Worm (Caenorhabditis elegans) whole organism, young adult: ENCODE data around the gene cdka-1.

ENCODE experiments used
- F10E7.11 ChIP-seq: sonication (generic microtip); optimal IDR thresholded peaks from 2 replicates; lab custom pipeline; 2017; ENCODE audit warnings: mild to moderate bottlenecking, missing genetic modification characterization, moderate library complexity, missing compliant biosample characterization
- F22D6.2 ChIP-seq: sonication (generic microtip); optimal IDR thresholded peaks from 2 replicates; lab custom pipeline; 2016; ENCODE audit warnings: mild to moderate bottlenecking, missing genetic modification characterization, missing compliant biosample characterization
- F23B12.7 ChIP-seq: sonication (generic microtip); optimal IDR thresholded peaks from 2 replicates; lab custom pipeline; 2017; ENCODE audit warnings: missing genetic modification characterization, mild to moderate bottlenecking, missing compliant biosample characterization, antibody characterized with exemption, moderate library complexity; ENCODE audit not compliant: insufficient read depth
- F33H1.4 ChIP-seq: fragments of 200-800 bp; sonication (Bioruptor generic); IDR thresholded peaks from 2 replicates; pipeline ENCODE4 v1.3.6; 2022; ENCODE audit warnings: missing genetic modification reagents, missing genetic modification characterization, missing compliant biosample characterization
- F52B5.7 ChIP-seq: sonication (generic microtip); optimal IDR thresholded peaks from 2 replicates; lab custom pipeline; 2016; ENCODE audit warnings: mild to moderate bottlenecking, missing genetic modification characterization, missing compliant biosample characterization
- Y53F4B.3 ChIP-seq: fragments of 200-800 bp; sonication (Bioruptor generic); IDR thresholded peaks from 2 replicates; pipeline ENCODE4 v1.3.6; 2022; ENCODE audit warnings: missing genetic modification reagents, missing genetic modification characterization, missing compliant biosample characterization
- Y56A3A.18 ChIP-seq: fragments of 200-800 bp; sonication (Bioruptor generic); IDR thresholded peaks from 2 replicates; pipeline ENCODE4 v1.3.6; 2022; ENCODE audit warnings: missing genetic modification reagents, missing genetic modification characterization, missing compliant biosample characterization
- Y79H2A.3 ChIP-seq: fragments of 200-800 bp; sonication (Bioruptor generic); conservative IDR thresholded peaks from 2 replicates; pipeline ENCODE4 v1.3.6; 2022; ENCODE audit warnings: missing genetic modification reagents, missing genetic modification characterization, missing compliant biosample characterization
- attf-5 ChIP-seq: fragments of 200-800 bp; sonication (Bioruptor generic); optimal IDR thresholded peaks from 2 replicates; lab custom pipeline; 2018; ENCODE audit warnings: mild to moderate bottlenecking, missing genetic modification characterization, missing compliant biosample characterization
- ceh-100 ChIP-seq: fragments of 200-800 bp; sonication (Bioruptor generic); IDR thresholded peaks from 2 replicates; pipeline ENCODE4 v1.3.6; 2022; ENCODE audit warnings: missing genetic modification reagents, missing genetic modification characterization, missing compliant biosample characterization
- ceh-79 ChIP-seq: sonication (generic microtip); optimal IDR thresholded peaks from 2 replicates; lab custom pipeline; 2017; ENCODE audit warnings: mild to moderate bottlenecking, missing genetic modification characterization, missing compliant biosample characterization
- ceh-91 ChIP-seq: fragments of 200-800 bp; sonication (Bioruptor generic); IDR thresholded peaks from 2 replicates; pipeline ENCODE4 v1.3.6; 2022; ENCODE audit warnings: missing genetic modification reagents, missing genetic modification characterization, missing compliant biosample characterization
- chd-7 ChIP-seq: sonication (generic microtip); optimal IDR thresholded peaks from 2 replicates; lab custom pipeline; 2016; ENCODE audit warnings: mild to moderate bottlenecking, missing genetic modification characterization, moderate library complexity, missing compliant biosample characterization
- die-1 ChIP-seq: sonication (generic microtip); optimal IDR thresholded peaks from 2 replicates; lab custom pipeline; 2016; ENCODE audit warnings: missing genotype, mild to moderate bottlenecking, missing genetic modification characterization, missing compliant biosample characterization
- dpl-1 ChIP-seq: fragments of 150-350 bp; optimal IDR thresholded peaks from 2 replicates; lab custom pipeline; 2014; ENCODE audit warnings: missing biosample characterization, missing genetic modification reagents, missing genetic modification characterization
- fkh-3 ChIP-seq: sonication (generic microtip); optimal IDR thresholded peaks from 2 replicates; lab custom pipeline; 2016; ENCODE audit warnings: mild to moderate bottlenecking, missing genetic modification characterization, missing compliant biosample characterization
- gei-17 ChIP-seq: fragments of 200-800 bp; sonication (Bioruptor generic); optimal IDR thresholded peaks from 2 replicates; lab custom pipeline; 2018; ENCODE audit warnings: mild to moderate bottlenecking, missing genetic modification characterization, missing compliant biosample characterization
- him-1 ChIP-seq: sonication (generic microtip); optimal IDR thresholded peaks from 2 replicates; lab custom pipeline; 2016; ENCODE audit warnings: missing genotype, missing genetic modification reagents, missing genetic modification characterization, missing compliant biosample characterization
- hlh-12 ChIP-seq: sonication (generic microtip); optimal IDR thresholded peaks from 2 replicates; lab custom pipeline; 2016; ENCODE audit warnings: missing genetic modification characterization, missing compliant biosample characterization
- hmg-1.2 ChIP-seq: fragments of 200-800 bp; sonication (Bioruptor generic); IDR thresholded peaks from 2 replicates; pipeline ENCODE4 v1.3.6; 2022; ENCODE audit warnings: missing genetic modification reagents, missing genetic modification characterization, missing compliant biosample characterization
- lag-1 ChIP-seq: fragments of 200-800 bp; sonication (Bioruptor generic); IDR thresholded peaks from 2 replicates; pipeline ENCODE4 v1.3.6; 2022; ENCODE audit warnings: missing genetic modification reagents, missing genetic modification characterization, missing compliant biosample characterization
- let-526 ChIP-seq: fragments of 200-800 bp; sonication (Bioruptor generic); IDR thresholded peaks from 2 replicates; pipeline ENCODE4 v1.3.6; 2022; ENCODE audit warnings: missing genetic modification reagents, missing genetic modification characterization, missing compliant biosample characterization
- let-607 ChIP-seq, 2 experiments: fragments of 200-800 bp in 1 of 2; sonication (Bioruptor generic) in 1 of 2; sonication (generic microtip) in 1 of 2; optimal IDR thresholded peaks; 2 replicates each; lab custom pipeline; 2016 to 2018; ENCODE audit warnings: mild to moderate bottlenecking in 2 of 2, missing compliant biosample characterization in 2 of 2, missing genetic modification characterization in 2 of 2, moderate library complexity in 2 of 2, missing genotype in 1 of 2
- lin-40 ChIP-seq: sonication (generic microtip); optimal IDR thresholded peaks from 2 replicates; lab custom pipeline; 2016; ENCODE audit warnings: missing genetic modification characterization, mild to moderate bottlenecking, missing compliant biosample characterization, missing genotype, missing genetic modification reagents
- madf-10 ChIP-seq: sonication (generic microtip); optimal IDR thresholded peaks from 2 replicates; lab custom pipeline; 2016; ENCODE audit warnings: mild to moderate bottlenecking, missing genetic modification characterization, missing compliant biosample characterization
- madf-8 ChIP-seq: fragments of 200-800 bp; sonication (Bioruptor generic); conservative IDR thresholded peaks from 2 replicates; pipeline ENCODE4 v1.3.6; 2022; ENCODE audit warnings: missing genetic modification reagents, missing genetic modification characterization, missing compliant biosample characterization
- mcd-1 ChIP-seq: fragments of 200-800 bp; sonication (Bioruptor generic); IDR thresholded peaks from 2 replicates; pipeline ENCODE4 v1.3.6; 2022; ENCODE audit warnings: missing genetic modification reagents, missing genetic modification characterization, missing compliant biosample characterization
- mel-28 ChIP-seq: sonication (generic microtip); optimal IDR thresholded peaks from 2 replicates; lab custom pipeline; 2016; ENCODE audit warnings: borderline replicate concordance, mild to moderate bottlenecking, missing genetic modification characterization, missing compliant biosample characterization
- mes-4 ChIP-seq: sonication (generic microtip); optimal IDR thresholded peaks from 2 replicates; lab custom pipeline; 2016; ENCODE audit warnings: missing genotype, missing genetic modification characterization, missing compliant biosample characterization
- nfyb-1 ChIP-seq: fragments of 200-800 bp; sonication (Bioruptor generic); IDR thresholded peaks from 2 replicates; pipeline ENCODE4 v1.3.6; 2022; ENCODE audit warnings: missing genetic modification reagents, missing genetic modification characterization, missing compliant biosample characterization
- nhr-120 ChIP-seq: fragments of 200-800 bp; sonication (Bioruptor generic); IDR thresholded peaks from 2 replicates; pipeline ENCODE4 v1.3.6; 2022; ENCODE audit warnings: missing genetic modification characterization, missing compliant biosample characterization
- nhr-179 ChIP-seq: sonication (generic microtip); optimal IDR thresholded peaks from 2 replicates; lab custom pipeline; 2016; ENCODE audit warnings: mild to moderate bottlenecking, missing genetic modification characterization, missing compliant biosample characterization
- nhr-80 ChIP-seq: sonication (generic microtip); optimal IDR thresholded peaks from 2 replicates; lab custom pipeline; 2016; ENCODE audit warnings: missing genetic modification characterization, missing compliant biosample characterization
- nhr-90 ChIP-seq: sonication (generic microtip); optimal IDR thresholded peaks from 2 replicates; lab custom pipeline; 2016; ENCODE audit warnings: missing genotype, mild to moderate bottlenecking, missing genetic modification characterization, missing compliant biosample characterization
- snpc-1.1 ChIP-seq: sonication (generic microtip); optimal IDR thresholded peaks from 2 replicates; lab custom pipeline; 2017; ENCODE audit warnings: missing genetic modification characterization, mild to moderate bottlenecking, missing compliant biosample characterization, antibody characterized with exemption, moderate library complexity, missing genotype, missing genetic modification reagents; ENCODE audit not compliant: insufficient read depth
- zfh-2 ChIP-seq: fragments of 200-800 bp; sonication (Bioruptor generic); conservative IDR thresholded peaks from 2 replicates; pipeline ENCODE4 v1.3.6; 2022; ENCODE audit warnings: missing genetic modification reagents, missing genetic modification characterization, missing compliant biosample characterization
- zim-3 ChIP-seq: sonication (generic microtip); optimal IDR thresholded peaks from 2 replicates; lab custom pipeline; 2017; ENCODE audit warnings: mild to moderate bottlenecking, missing genetic modification characterization, moderate library complexity, missing compliant biosample characterization
- ztf-28 ChIP-seq: fragments of 200-800 bp; sonication (Bioruptor generic); IDR thresholded peaks from 2 replicates; pipeline ENCODE4 v1.3.6; 2022; ENCODE audit warnings: missing genetic modification reagents, missing genetic modification characterization, missing compliant biosample characterization
- ztf-6 ChIP-seq: fragments of 200-800 bp; sonication (Bioruptor generic); IDR thresholded peaks from 2 replicates; pipeline ENCODE4 v1.3.6; 2022; ENCODE audit warnings: missing genetic modification reagents, missing genetic modification characterization, missing compliant biosample characterization

cdka-1 gene

ce11 chrIII:4677466-4677865 is 18.9 kb downstream of the cdka-1 start, which contains the start of gene srg-10:
srg-10 (plus strand) TSS chrIII:4677766.
- TF ChIP-seq Y53F4B.3 (GFP tag; lab: Robert Waterston, UW) (no peak), mes-4 (tag; lab: Kevin White, UChicago) (no peak), madf-8 (no peak), nhr-179 (tag; lab: Kevin White, UChicago) (no peak), zfh-2 (GFP tag; lab: Robert Waterston, UW) (no peak), Y56A3A.18 (GFP tag; lab: Robert Waterston, UW) (no peak), nhr-120 (GFP tag; lab: Robert Waterston, UW) (no peak), fkh-3 (tag; lab: Kevin White, UChicago) (no peak)
- TF ChIP-seq, all 124 proteins: peak for 0

ce11 chrIII:4679963-4680484 is 21.4 kb downstream of the cdka-1 start, which contains the start of gene srg-11:
srg-11 (plus strand) TSS chrIII:4680013.
- no peak for TF ChIP-seq chd-7
- no peak for TF ChIP-seq snpc-1.1 (tag; lab: Kevin White, UChicago)
- TF ChIP-seq attf-5 (GFP tag; lab: Kevin White, UChicago), result no peak
- no peak for TF ChIP-seq mcd-1 (GFP tag; lab: Robert Waterston, UW)
- no peak for TF ChIP-seq die-1 (tag; lab: Kevin White, UChicago)
- no peak for TF ChIP-seq madf-10 (tag; lab: Kevin White, UChicago)
- no peak for TF ChIP-seq let-526
- no peak for TF ChIP-seq ceh-91
- TF ChIP-seq ceh-79 (tag; lab: Kevin White, UChicago), result no peak
- TF ChIP-seq mel-28, result no peak
- TF ChIP-seq, all 124 proteins: peak for 0

- no peak for TF ChIP-seq lin-40 (tag; lab: Kevin White, UChicago)
Measured at ce11 chrIII:4687134-4687533, 28.5 kb downstream of the cdka-1 start.

ce11 chrIII:4688356-4688755 is 29.8 kb downstream of the cdka-1 start, which contains the start of gene tag-243:
tag-243 (minus strand) TSS chrIII:4688456.
- TF ChIP-seq hmg-1.2 (GFP tag; lab: Robert Waterston, UW) (peak; percentile 64), zim-3 (no peak)

- TF ChIP-seq hlh-12, result no peak
- peak; percentile 51 for TF ChIP-seq nhr-80 (tag; lab: Kevin White, UChicago)
- no peak for TF ChIP-seq ztf-28
- TF ChIP-seq mel-28, result no peak
Measured at ce11 chrIII:4688965-4689364, 30.4 kb downstream of the cdka-1 start, which contains the start of gene ppat-1. ppat-1 (plus strand) TSS chrIII:4689280.

- TF ChIP-seq ceh-79 (tag; lab: Kevin White, UChicago), result peak; percentile 64
- TF ChIP-seq F10E7.11 (tag; lab: Kevin White, UChicago), result peak; percentile 62
- TF ChIP-seq nfyb-1 (GFP tag; lab: Robert Waterston, UW), result peak; percentile 91
- 0 out of 2 replicates have a peak, but pooled peaks have one; percentile 28 for TF ChIP-seq ceh-100 (GFP tag; lab: Robert Waterston, UW)
- TF ChIP-seq mcd-1 (GFP tag; lab: Robert Waterston, UW), result no peak
- TF ChIP-seq chd-7, result peak; percentile 90
- peak; percentile 91 for TF ChIP-seq F52B5.7 (tag; lab: Kevin White, UChicago)
- no peak for TF ChIP-seq ztf-6
- TF ChIP-seq let-607 (tag; optimal IDR thresholded peaks at IDR 0.05; lab: Kevin White, UChicago), result peak; percentile 33 to 64
- no peak for TF ChIP-seq lin-40 (tag; lab: Kevin White, UChicago)
- peak; percentile 26 for TF ChIP-seq F22D6.2 (tag; lab: Kevin White, UChicago)
- peak; percentile 57 for TF ChIP-seq F33H1.4 (GFP tag; lab: Robert Waterston, UW)
- TF ChIP-seq Y79H2A.3, result 0 out of 2 replicates have a peak, but pooled peaks have one; percentile 44
- TF ChIP-seq ceh-91, result 0 out of 2 replicates have a peak, but pooled peaks have one; percentile 26
- TF ChIP-seq lag-1 (GFP tag; lab: Robert Waterston, UW), result no peak
- peak; percentile 88 for TF ChIP-seq him-1 (tag; lab: Kevin White, UChicago)
- peak; percentile 74; the same call in 1 of the 2 replicates for TF ChIP-seq let-526
- TF ChIP-seq gei-17 (GFP tag; lab: Kevin White, UChicago), result peak; percentile 29
- peak; percentile 82 for TF ChIP-seq F23B12.7 (tag; lab: Kevin White, UChicago)
- peak; percentile 98 for TF ChIP-seq nhr-90
- TF ChIP-seq dpl-1, result no peak
Measured at ce11 chrIII:4689595-4689994, 31.0 kb downstream of the cdka-1 start.
